Worm (Caenorhabditis elegans): ENCODE measurements around the gene trx-3.

trx-3 gene

DNA sequence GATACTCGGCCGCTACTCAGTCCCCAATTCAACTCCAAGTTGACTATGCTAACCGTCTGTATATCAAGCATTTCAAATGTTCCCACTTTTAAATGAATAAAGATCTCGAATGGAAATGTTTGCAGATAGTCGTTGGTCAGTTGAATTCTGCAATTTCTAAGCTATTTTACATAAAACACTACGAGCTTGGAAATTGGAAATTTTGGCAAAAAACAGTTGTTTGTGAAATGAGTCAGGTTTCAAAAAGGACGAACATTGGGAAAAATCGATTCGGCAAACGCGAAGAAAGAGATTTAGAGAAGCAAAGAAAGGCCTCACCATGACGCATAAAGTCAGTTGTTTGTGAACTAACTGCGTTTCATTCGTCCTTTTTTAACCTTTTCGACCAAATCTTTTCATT is 39.9 kb upstream of the trx-3 start (continued):
- no peak for TF ChIP-seq mdt-29 (GFP tag; IDR thresholded peaks at IDR 0.05)
- TF ChIP-seq saeg-2 (GFP tag; IDR thresholded peaks at IDR 0.05), result no peak
- no peak for TF ChIP-seq ceh-32 (tag; optimal IDR thresholded peaks at IDR 0.05; ENCODE audit: poor library complexity)
- peak; percentile 69 to 84 for TF ChIP-seq lsy-2 (tag; optimal IDR thresholded peaks at IDR 0.05)
- TF ChIP-seq fkh-10 (GFP tag; optimal IDR thresholded peaks at IDR 0.05), result no peak
- no peak for TF ChIP-seq ZK337.2 (GFP tag; IDR thresholded peaks at IDR 0.05)
- TF ChIP-seq hlh-30 (tag; optimal IDR thresholded peaks at IDR 0.05; ENCODE audit: insufficient read depth), result peak; percentile 63
- TF ChIP-seq dmd-6 (GFP tag; IDR thresholded peaks at IDR 0.05), result no peak
- TF ChIP-seq lin-39 (tag; optimal IDR thresholded peaks at IDR 0.05), result no peak
- TF ChIP-seq D1046.2 (GFP tag; IDR thresholded peaks at IDR 0.05), result no peak
- TF ChIP-seq skn-1 (tag; optimal IDR thresholded peaks at IDR 0.05), result no peak
- no peak for TF ChIP-seq mxl-3 (GFP tag; optimal IDR thresholded peaks at IDR 0.05)
- TF ChIP-seq unc-130 (GFP tag; optimal IDR thresholded peaks at IDR 0.05), result no peak
- no peak for TF ChIP-seq daf-8 (GFP tag; IDR thresholded peaks at IDR 0.05)
- no peak for TF ChIP-seq spr-1 (tag; optimal IDR thresholded peaks at IDR 0.05)
- TF ChIP-seq ctbp-1 (GFP tag; IDR thresholded peaks at IDR 0.05), result 0 out of 2 replicates have a peak, but pooled peaks have one; percentile 28
- no peak for TF ChIP-seq rbr-2 (tag; optimal IDR thresholded peaks at IDR 0.05)
- TF ChIP-seq zfp-2 (tag; optimal IDR thresholded peaks at IDR 0.05), result no peak
- no peak for TF ChIP-seq mxl-2 (GFP tag; conservative IDR thresholded peaks at IDR 0.05)
- no peak for TF ChIP-seq lin-13 (GFP tag; optimal IDR thresholded peaks at IDR 0.05)
- TF ChIP-seq egl-43 (GFP tag; IDR thresholded peaks at IDR 0.05), result no peak; the same call in 1 of the 2 replicates
- TF ChIP-seq dmd-8 (GFP tag; IDR thresholded peaks at IDR 0.05), result no peak
- TF ChIP-seq nhr-6 (tag; optimal IDR thresholded peaks at IDR 0.05), result peak; percentile 68
- TF ChIP-seq nhr-76 (tag; optimal IDR thresholded peaks at IDR 0.05), result no peak
- TF ChIP-seq lin-15B (tag; optimal IDR thresholded peaks at IDR 0.05), result no peak
- TF ChIP-seq zag-1 (tag; optimal IDR thresholded peaks at IDR 0.05), result no peak
- peak; percentile 50 for TF ChIP-seq lin-38 (GFP tag; IDR thresholded peaks at IDR 0.05)
- TF ChIP-seq ceh-82 (tag; optimal IDR thresholded peaks at IDR 0.05), result no peak
- TF ChIP-seq mes-2 (tag; optimal IDR thresholded peaks at IDR 0.05; ENCODE audit: poor library complexity, severe bottlenecking), result peak; percentile 50
- no peak for TF ChIP-seq hif-1 (tag; optimal IDR thresholded peaks at IDR 0.05)
- no peak for TF ChIP-seq nhr-48 (tag; optimal IDR thresholded peaks at IDR 0.05)
- TF ChIP-seq ceh-20 (GFP tag; IDR thresholded peaks at IDR 0.05), result no peak
- no peak for TF ChIP-seq nhr-42 (GFP tag; IDR thresholded peaks at IDR 0.05)
- TF ChIP-seq jun-1 (tag; optimal IDR thresholded peaks at IDR 0.05), result no peak
- TF ChIP-seq daf-12 (tag; optimal IDR thresholded peaks at IDR 0.05), result no peak
- no peak for TF ChIP-seq zfp-3 (GFP tag; conservative IDR thresholded peaks at IDR 0.05)
- TF ChIP-seq unc-39 (tag; optimal IDR thresholded peaks at IDR 0.05), result no peak
- no peak for TF ChIP-seq fos-1 (tag; optimal IDR thresholded peaks at IDR 0.05)
- no peak for TF ChIP-seq Y75B8A.6 (GFP tag; IDR thresholded peaks at IDR 0.05)
- TF ChIP-seq Y105C5A.15 (GFP tag; IDR thresholded peaks at IDR 0.05), result no peak
- TF ChIP-seq ceh-62 (tag; optimal IDR thresholded peaks at IDR 0.05), result no peak
- no peak for TF ChIP-seq nhr-28 (tag; optimal IDR thresholded peaks at IDR 0.05)
- TF ChIP-seq nhr-237 (tag; optimal IDR thresholded peaks at IDR 0.05), result no peak
- no peak for TF ChIP-seq gei-8 (GFP tag; optimal IDR thresholded peaks at IDR 0.05)
- no peak for TF ChIP-seq duxl-1 (tag; optimal IDR thresholded peaks at IDR 0.05; ENCODE audit: poor library complexity)
- TF ChIP-seq nhr-25 (tag; optimal IDR thresholded peaks at IDR 0.05; ENCODE audit: borderline replicate concordance, insufficient read depth), result no peak
- TF ChIP-seq lin-29 (GFP tag; IDR thresholded peaks at IDR 0.05), result no peak
- TF ChIP-seq dpl-1 (GFP tag; optimal IDR thresholded peaks at IDR 0.05), result peak; percentile 56
- TF ChIP-seq daf-16 (GFP tag; optimal IDR thresholded peaks at IDR 0.05), result no peak
- peak; percentile 58 for TF ChIP-seq daf-16 (tag; optimal IDR thresholded peaks at IDR 0.05)
- no peak for TF ChIP-seq ztf-11 (tag; optimal IDR thresholded peaks at IDR 0.05)
- peak; percentile 32; the same call in 1 of the 2 replicates for TF ChIP-seq pha-4 (GFP tag; IDR thresholded peaks at IDR 0.05)
- no peak for TF ChIP-seq pha-4 (tag; optimal IDR thresholded peaks at IDR 0.05)
